Fruit fly (Drosophila melanogaster) S2 (cell line): ENCODE data around the gene CG9215.

ENCODE experiments used
- CG8478 ChIP-seq: fragments of >200 bp; optimal IDR thresholded peaks from 2 replicates; lab custom pipeline; 2018
- CTCF ChIP-seq, 2 experiments: fragments of >200 bp; optimal IDR thresholded peaks; 2 replicates each; lab custom pipeline; 2018

DNA sequence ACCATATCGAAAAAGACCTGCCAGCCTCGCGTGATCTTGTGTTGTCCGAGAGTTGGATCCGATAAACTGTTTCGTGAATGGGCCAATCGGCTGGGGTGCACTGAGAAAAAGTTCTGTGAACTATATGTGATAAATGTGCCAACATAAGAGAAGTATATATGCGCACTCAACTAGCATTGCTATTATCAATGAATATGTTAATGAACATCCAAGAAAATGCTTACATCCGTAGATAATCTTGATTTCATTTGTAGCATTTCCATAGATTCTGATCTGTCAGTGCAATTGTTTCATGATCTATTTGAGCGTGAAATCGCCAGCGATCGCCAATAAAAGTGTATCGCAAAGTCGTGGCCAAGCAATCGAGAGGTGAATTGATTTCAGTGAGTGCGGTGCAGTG, 18.6 kb upstream of the CG9215 start:
- TF ChIP-seq CTCF (optimal IDR thresholded peaks at IDR 0.05; lab: Kevin White, UChicago) (no peak), CG8478 (lab: Kevin White, UChicago) (no peak)
